Worm (Caenorhabditis elegans): Measurements from ENCODE around the gene C33F10.8.

C33F10.8 gene

DNA sequence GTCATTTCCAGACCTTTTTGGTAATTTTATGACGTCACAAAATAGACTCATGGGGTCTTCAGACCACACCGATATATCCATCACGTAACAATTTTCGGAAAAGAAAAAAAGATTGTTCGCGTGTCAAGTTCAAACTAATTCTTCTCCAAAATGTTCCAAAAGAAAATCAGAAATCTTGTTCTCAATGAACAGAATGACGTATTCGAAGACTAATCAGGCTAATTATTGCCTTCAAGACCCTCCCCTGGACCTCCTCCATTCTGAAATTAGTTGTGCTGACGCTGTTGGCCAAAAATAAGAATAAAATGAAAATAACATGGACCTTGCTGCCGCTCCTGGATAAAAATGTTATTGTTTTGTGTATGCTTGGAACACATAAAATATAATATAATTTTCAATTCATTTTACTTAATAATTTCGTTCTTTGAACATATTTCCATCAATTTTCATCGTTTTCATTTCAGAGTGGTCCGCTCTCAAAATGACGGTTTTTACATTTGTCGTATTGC, 35.1 kb downstream of the C33F10.8 start, which contains the start of gene F26G1.15:
Gene F26G1.15, plus strand, starts transcription at position 459 of the 509 bp plus-strand sequence.
- TF ChIP-seq hlh-30 (tag; optimal IDR thresholded peaks at IDR 0.05; ENCODE audit: insufficient read depth) (no peak), ama-1 (optimal IDR thresholded peaks at IDR 0.05) (no peak), tbx-2 (tag; optimal IDR thresholded peaks at IDR 0.05) (no peak)

DNA sequence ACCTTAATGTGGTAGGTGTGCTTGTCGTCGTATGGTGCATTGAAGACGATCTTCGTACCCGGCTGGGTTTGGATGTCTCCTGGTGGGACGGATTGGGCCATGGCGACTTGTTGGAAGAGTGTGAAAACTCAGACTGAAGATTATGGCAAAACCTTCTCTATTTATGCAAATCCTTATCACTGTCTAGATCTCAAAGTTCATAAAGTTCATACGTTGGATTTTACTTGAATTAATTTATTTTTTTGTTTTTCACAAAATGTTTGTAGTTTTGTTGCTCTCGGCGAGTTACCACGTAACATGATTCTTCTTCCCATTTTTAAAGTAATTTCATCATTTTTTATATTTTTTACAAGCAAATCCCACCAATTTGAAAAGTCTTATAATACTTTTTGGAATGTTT, 38.9 kb downstream of the C33F10.8 start, which contains the start of gene msp-3:
Gene msp-3, minus strand, starts transcription at position 101 of the 400 bp plus-strand sequence.
- TF ChIP-seq tbx-2 (tag; optimal IDR thresholded peaks at IDR 0.05) (no peak), madf-2 (tag; optimal IDR thresholded peaks at IDR 0.05) (no peak), ceh-2 (tag; optimal IDR thresholded peaks at IDR 0.05) (no peak), tbx-7 (tag; optimal IDR thresholded peaks at IDR 0.05) (no peak), elt-2 (tag; optimal IDR thresholded peaks at IDR 0.05) (no peak), eyg-1 (tag; optimal IDR thresholded peaks at IDR 0.05) (no peak), K02D7.2 (tag; optimal IDR thresholded peaks at IDR 0.05) (no peak), unc-55 (GFP tag; optimal IDR thresholded peaks at IDR 0.05) (no peak), ceh-18 (tag; optimal IDR thresholded peaks at IDR 0.05) (no peak), hlh-15 (tag; optimal IDR thresholded peaks at IDR 0.05) (no peak), K09A11.1 (tag; optimal IDR thresholded peaks at IDR 0.05; ENCODE audit: insufficient read depth) (no peak), hlh-30 (tag; optimal IDR thresholded peaks at IDR 0.05; ENCODE audit: insufficient read depth) (no peak), hlh-13 (GFP tag; optimal IDR thresholded peaks at IDR 0.05) (no peak), dve-1 (tag; optimal IDR thresholded peaks at IDR 0.05) (no peak), pat-9 (tag; optimal IDR thresholded peaks at IDR 0.05) (no peak), pax-1 (tag; optimal IDR thresholded peaks at IDR 0.05) (no peak), hlh-8 (tag; optimal IDR thresholded peaks at IDR 0.05) (no peak), unc-86 (tag; optimal IDR thresholded peaks at IDR 0.05) (no peak), lim-6 (tag; optimal IDR thresholded peaks at IDR 0.05) (no peak)

DNA sequence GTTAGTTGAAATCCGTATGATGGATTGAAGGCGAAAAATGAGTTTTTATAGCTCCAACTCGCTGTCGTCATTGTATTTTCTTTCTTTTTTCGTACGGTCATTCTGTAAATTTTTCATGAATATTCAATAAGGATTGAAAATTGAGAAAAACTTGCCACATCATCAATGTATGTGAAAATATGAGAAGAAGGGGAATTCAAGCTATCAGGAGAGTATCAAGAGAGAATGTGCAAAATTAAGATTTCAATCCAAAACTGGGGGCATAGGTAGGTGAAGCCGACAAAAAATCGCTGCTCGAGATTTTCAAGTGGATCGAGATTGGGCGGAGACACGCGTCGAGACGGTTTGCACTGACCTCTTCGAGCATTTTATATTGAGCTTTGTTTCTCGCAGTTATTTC, 40.6 kb downstream of the C33F10.8 start, which contains the start of gene nep-12:
Gene nep-12, minus strand, starts transcription at position 101 of the 400 bp plus-strand sequence.
- no peak for TF ChIP-seq unc-86 (tag; optimal IDR thresholded peaks at IDR 0.05)
- TF ChIP-seq mec-3 (tag; optimal IDR thresholded peaks at IDR 0.05; ENCODE audit: borderline replicate concordance) = no peak
- TF ChIP-seq sdc-2 (tag; optimal IDR thresholded peaks at IDR 0.05) = no peak
- no peak for TF ChIP-seq sox-4 (tag; optimal IDR thresholded peaks at IDR 0.05)
- TF ChIP-seq K09A11.1 (tag; optimal IDR thresholded peaks at IDR 0.05; ENCODE audit: insufficient read depth) = no peak
- TF ChIP-seq fax-1 (tag; optimal IDR thresholded peaks at IDR 0.05) = no peak
- no peak for TF ChIP-seq T23F11.4 (GFP tag; optimal IDR thresholded peaks at IDR 0.05)
- TF ChIP-seq rnt-1 (tag; optimal IDR thresholded peaks at IDR 0.05) = no peak
- TF ChIP-seq zip-5 (tag; optimal IDR thresholded peaks at IDR 0.05) = no peak
- no peak for TF ChIP-seq ceh-9 (tag; optimal IDR thresholded peaks at IDR 0.05)
- no peak for TF ChIP-seq ceh-24 (tag; optimal IDR thresholded peaks at IDR 0.05)
- TF ChIP-seq ttx-3 (tag; optimal IDR thresholded peaks at IDR 0.05) = no peak
- TF ChIP-seq unc-3 (GFP tag; conservative IDR thresholded peaks at IDR 0.05) = no peak
- no peak for TF ChIP-seq unc-3 (tag; optimal IDR thresholded peaks at IDR 0.05)
- no peak for TF ChIP-seq madf-2 (tag; optimal IDR thresholded peaks at IDR 0.05)
- TF ChIP-seq hlh-8 (tag; optimal IDR thresholded peaks at IDR 0.05) = no peak
- no peak for TF ChIP-seq dmd-4 (tag; optimal IDR thresholded peaks at IDR 0.05; ENCODE audit: borderline replicate concordance)
- no peak for TF ChIP-seq ceh-31 (tag; optimal IDR thresholded peaks at IDR 0.05)
- no peak for TF ChIP-seq ceh-6 (GFP tag; optimal IDR thresholded peaks at IDR 0.05)
- TF ChIP-seq dve-1 (tag; optimal IDR thresholded peaks at IDR 0.05) = no peak
- TF ChIP-seq hlh-30 (tag; optimal IDR thresholded peaks at IDR 0.05; ENCODE audit: insufficient read depth) = no peak

DNA sequence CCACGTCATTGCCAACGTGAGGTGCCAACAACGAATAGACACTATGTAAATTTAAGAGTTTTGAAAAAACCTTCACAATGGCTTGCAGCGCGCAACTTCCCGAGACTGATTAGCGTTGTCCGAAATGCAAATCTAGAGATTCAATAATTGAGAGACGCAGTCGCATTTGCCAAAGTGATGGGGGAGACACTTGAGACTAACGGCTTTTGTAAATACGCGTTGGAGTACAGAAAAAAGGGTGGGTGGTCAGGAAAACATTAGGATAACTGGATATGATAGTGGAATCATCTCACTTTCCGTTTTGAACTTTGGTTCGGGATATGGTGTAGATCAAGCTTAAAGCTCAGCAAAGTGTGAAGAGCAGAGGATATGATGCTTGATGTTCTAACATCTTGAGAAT, 45.3 kb downstream of the C33F10.8 start:
- TF ChIP-seq elt-2 (tag; optimal IDR thresholded peaks at IDR 0.05) (no peak), unc-55 (GFP tag; optimal IDR thresholded peaks at IDR 0.05) (no peak), che-1 (tag; optimal IDR thresholded peaks at IDR 0.05) (no peak), pat-9 (tag; optimal IDR thresholded peaks at IDR 0.05) (no peak), sox-4 (tag; optimal IDR thresholded peaks at IDR 0.05) (no peak)
